Worm (Caenorhabditis elegans) whole organism, L3 larva: ENCODE data around the gene rga-5.

Source experiments
- aly-2 ChIP-seq: fragments of 150-350 bp; optimal IDR thresholded peaks from 2 replicates; lab custom pipeline; 2014; ENCODE audit warnings: missing biosample characterization, missing genetic modification characterization
- daf-12 ChIP-seq: fragments of 150-350 bp; optimal IDR thresholded peaks from 2 replicates; lab custom pipeline; 2014; ENCODE audit warnings: missing biosample characterization, missing genetic modification reagents, missing genetic modification characterization
- egl-27 ChIP-seq: sonication (generic microtip); optimal IDR thresholded peaks from 4 replicates; lab custom pipeline; 2017; ENCODE audit warnings: missing biosample characterization, missing genetic modification reagents, missing genetic modification characterization
- elt-2 ChIP-seq: sonication (generic microtip); optimal IDR thresholded peaks from 2 replicates; lab custom pipeline; 2016; ENCODE audit warnings: missing genetic modification reagents, mild to moderate bottlenecking, missing genetic modification characterization, missing compliant biosample characterization
- elt-3 ChIP-seq, 3 experiments: fragments of 150-350 bp in 1 of 3; sonication (generic microtip) in 2 of 3; optimal IDR thresholded peaks; 2 replicates in 2 of 3; 4 replicates in 1 of 3; lab custom pipeline; 2014 to 2017; ENCODE audit warnings: missing biosample characterization in 3 of 3, missing genetic modification characterization in 3 of 3
- lin-39 ChIP-seq: fragments of 150-350 bp; optimal IDR thresholded peaks from 2 replicates; lab custom pipeline; 2018; ENCODE audit warnings: missing biosample characterization, missing genetic modification reagents, missing genetic modification characterization
- nhr-25 ChIP-seq: sonication (generic microtip); optimal IDR thresholded peaks from 2 replicates; lab custom pipeline; 2017; ENCODE audit warnings: missing biosample characterization, missing genetic modification characterization
- nhr-76 ChIP-seq: fragments of 150-350 bp; sonication (generic microtip); optimal IDR thresholded peaks from 5 replicates; lab custom pipeline; 2014; ENCODE audit warnings: missing biosample characterization, missing genetic modification characterization
- skn-1 ChIP-seq: fragments of 150-350 bp; optimal IDR thresholded peaks from 2 replicates; lab custom pipeline; 2014; ENCODE audit warnings: missing biosample characterization, missing genetic modification characterization
- snpc-4 ChIP-seq: fragments of 150-350 bp; optimal IDR thresholded peaks from 2 replicates; lab custom pipeline; 2014; ENCODE audit warnings: missing biosample characterization, missing genetic modification characterization

DNA sequence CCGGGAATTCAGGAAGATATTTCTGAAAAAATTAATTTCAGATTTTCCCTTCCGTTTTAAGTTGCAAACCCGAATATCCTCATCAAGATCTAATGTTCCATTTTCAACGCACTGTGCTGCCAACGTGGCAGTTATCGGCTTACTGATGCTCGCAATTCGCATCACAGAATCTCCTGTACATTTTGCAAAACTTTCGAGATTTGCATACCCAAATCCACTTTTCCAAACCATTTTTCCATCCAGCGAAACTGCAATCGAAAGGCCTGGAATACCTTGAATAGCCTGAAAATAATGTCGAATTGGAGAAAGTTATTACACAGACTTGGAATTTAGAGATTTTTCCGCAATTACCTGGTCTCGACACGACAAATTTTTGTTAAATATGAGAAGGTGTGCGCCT, 42.9 kb upstream of the rga-5 start:
- no peak for TF ChIP-seq nhr-76 (tag; lab: Kevin White, UChicago)
- TF ChIP-seq egl-27 (tag; lab: Kevin White, UChicago) = no peak
- no peak for TF ChIP-seq snpc-4 (tag; lab: Kevin White, UChicago)
- no peak for TF ChIP-seq lin-39
- TF ChIP-seq daf-12 (tag; lab: Kevin White, UChicago) = no peak
- TF ChIP-seq aly-2 = no peak
- no peak for TF ChIP-seq elt-3 (tag; optimal IDR thresholded peaks at IDR 0.05; lab: Kevin White, UChicago)
- TF ChIP-seq elt-2 = no peak
- no peak for TF ChIP-seq skn-1 (tag; lab: Kevin White, UChicago)
- peak; percentile 2 for TF ChIP-seq nhr-25 (tag; lab: Kevin White, UChicago)
